Worm (Caenorhabditis elegans) whole organism, late embryonic: ENCODE measurements around the gene F41H8.1.

Experiments used
- C08G9.2 ChIP-seq: sonication (generic microtip); optimal IDR thresholded peaks from 2 replicates; lab custom pipeline; 2016; ENCODE audit warnings: mild to moderate bottlenecking, missing genetic modification characterization, moderate library complexity, missing compliant biosample characterization
- F13H6.1 ChIP-seq: sonication (generic microtip); optimal IDR thresholded peaks from 2 replicates; lab custom pipeline; 2016; ENCODE audit warnings: missing genetic modification characterization, missing compliant biosample characterization
- K09A11.1 ChIP-seq: sonication (generic microtip); optimal IDR thresholded peaks from 2 replicates; lab custom pipeline; 2017; ENCODE audit warnings: antibody characterized with exemption, mild to moderate bottlenecking, missing genetic modification characterization, missing compliant biosample characterization; ENCODE audit not compliant: insufficient read depth
- T23F11.4 ChIP-seq: fragments of 200-800 bp; sonication (Bioruptor generic); optimal IDR thresholded peaks from 2 replicates; lab custom pipeline; 2018; ENCODE audit warnings: mild to moderate bottlenecking, missing genetic modification characterization, missing compliant biosample characterization
- Y22D7AL.16 ChIP-seq: sonication (generic microtip); optimal IDR thresholded peaks from 2 replicates; lab custom pipeline; 2016; ENCODE audit warnings: missing genetic modification characterization, missing compliant biosample characterization
- ahr-1 ChIP-seq: sonication (generic microtip); optimal IDR thresholded peaks from 2 replicates; lab custom pipeline; 2016; ENCODE audit warnings: missing genetic modification characterization, missing compliant biosample characterization
- ceh-14 ChIP-seq: sonication (generic microtip); optimal IDR thresholded peaks from 2 replicates; lab custom pipeline; 2016; ENCODE audit warnings: missing genotype, missing genetic modification characterization, missing compliant biosample characterization
- ceh-24 ChIP-seq: sonication (generic microtip); optimal IDR thresholded peaks from 2 replicates; lab custom pipeline; 2016; ENCODE audit warnings: mild to moderate bottlenecking, missing genetic modification characterization, missing compliant biosample characterization
- ceh-30 ChIP-seq: fragments of 150-350 bp; optimal IDR thresholded peaks from 2 replicates; lab custom pipeline; 2014; ENCODE audit warnings: missing biosample characterization, missing genetic modification characterization
- ceh-31 ChIP-seq: sonication (generic microtip); optimal IDR thresholded peaks from 2 replicates; lab custom pipeline; 2016; ENCODE audit warnings: missing genetic modification characterization, missing compliant biosample characterization
- ceh-34 ChIP-seq: sonication (generic microtip); optimal IDR thresholded peaks from 2 replicates; lab custom pipeline; 2016; ENCODE audit warnings: mild to moderate bottlenecking, missing genetic modification characterization, missing compliant biosample characterization
- ceh-45 ChIP-seq: fragments of 200-800 bp; sonication (Bioruptor generic); IDR thresholded peaks from 2 replicates; pipeline ENCODE4 v1.3.6; 2022; ENCODE audit warnings: missing genetic modification reagents, missing genetic modification characterization, missing compliant biosample characterization
- ceh-9 ChIP-seq: sonication (generic microtip); optimal IDR thresholded peaks from 2 replicates; lab custom pipeline; 2016; ENCODE audit warnings: mild to moderate bottlenecking, missing genetic modification characterization, inconsistent platforms, missing compliant biosample characterization
- dmd-4 ChIP-seq: sonication (generic microtip); optimal IDR thresholded peaks from 2 replicates; lab custom pipeline; 2016; ENCODE audit warnings: borderline replicate concordance, missing genetic modification characterization, missing compliant biosample characterization
- dve-1 ChIP-seq: sonication (generic microtip); optimal IDR thresholded peaks from 2 replicates; lab custom pipeline; 2017; ENCODE audit warnings: antibody characterized with exemption, mild to moderate bottlenecking, missing genetic modification characterization, missing compliant biosample characterization
- elt-4 ChIP-seq: sonication (generic microtip); optimal IDR thresholded peaks from 2 replicates; lab custom pipeline; 2016; ENCODE audit warnings: missing genetic modification characterization, missing compliant biosample characterization
- ets-4 ChIP-seq: sonication (generic microtip); optimal IDR thresholded peaks from 2 replicates; lab custom pipeline; 2016; ENCODE audit warnings: missing genetic modification characterization, missing compliant biosample characterization
- eyg-1 ChIP-seq: sonication (generic microtip); optimal IDR thresholded peaks from 2 replicates; lab custom pipeline; 2016; ENCODE audit warnings: missing genotype, missing genetic modification characterization, missing compliant biosample characterization
- hlh-30 ChIP-seq: sonication (generic microtip); optimal IDR thresholded peaks from 2 replicates; lab custom pipeline; 2017; ENCODE audit warnings: antibody characterized with exemption, missing genetic modification characterization, missing compliant biosample characterization; ENCODE audit not compliant: insufficient read depth
- hlh-6 ChIP-seq: sonication (generic microtip); optimal IDR thresholded peaks from 2 replicates; lab custom pipeline; 2016; ENCODE audit warnings: missing genotype, missing genetic modification characterization, missing compliant biosample characterization
- hlh-8 ChIP-seq: sonication (generic microtip); optimal IDR thresholded peaks from 2 replicates; lab custom pipeline; 2016; ENCODE audit warnings: missing genotype, missing genetic modification characterization, missing compliant biosample characterization
- nhr-232 ChIP-seq: sonication (generic microtip); optimal IDR thresholded peaks from 2 replicates; lab custom pipeline; 2016; ENCODE audit warnings: missing genetic modification characterization, missing compliant biosample characterization
- pat-9 ChIP-seq: fragments of 200-800 bp; sonication (Bioruptor generic); optimal IDR thresholded peaks from 2 replicates; lab custom pipeline; 2018; ENCODE audit warnings: mild to moderate bottlenecking, missing genetic modification characterization, moderate library complexity, missing compliant biosample characterization
- pax-1 ChIP-seq: fragments of 150-350 bp; optimal IDR thresholded peaks from 2 replicates; lab custom pipeline; 2014; ENCODE audit warnings: missing biosample characterization, missing genetic modification characterization
- pha-2 ChIP-seq: sonication (generic microtip); optimal IDR thresholded peaks from 2 replicates; lab custom pipeline; 2017; ENCODE audit warnings: mild to moderate bottlenecking, missing genetic modification characterization, missing compliant biosample characterization
- ref-2 ChIP-seq: sonication (generic microtip); optimal IDR thresholded peaks from 2 replicates; lab custom pipeline; 2016; ENCODE audit warnings: missing genetic modification characterization, missing compliant biosample characterization
- sox-4 ChIP-seq: sonication (generic microtip); optimal IDR thresholded peaks from 2 replicates; lab custom pipeline; 2017; ENCODE audit warnings: mild to moderate bottlenecking, missing genetic modification characterization, inconsistent platforms, missing compliant biosample characterization
- syd-9 ChIP-seq: sonication (generic microtip); optimal IDR thresholded peaks from 2 replicates; lab custom pipeline; 2016; ENCODE audit warnings: mild to moderate bottlenecking, missing genetic modification characterization, moderate library complexity, missing compliant biosample characterization
- tbx-7 ChIP-seq: sonication (generic microtip); optimal IDR thresholded peaks from 2 replicates; lab custom pipeline; 2016; ENCODE audit warnings: missing genotype, missing genetic modification characterization, missing compliant biosample characterization
- unc-42 ChIP-seq: sonication (generic microtip); optimal IDR thresholded peaks from 2 replicates; lab custom pipeline; 2016; ENCODE audit warnings: missing genotype, missing genetic modification characterization, missing compliant biosample characterization
- ztf-16 ChIP-seq: sonication (generic microtip); optimal IDR thresholded peaks from 2 replicates; lab custom pipeline; 2017; ENCODE audit warnings: missing genetic modification characterization, missing compliant biosample characterization

The F41H8.1 gene

ce11 chrV:804485-804884 lies 29.0 kb upstream of the F41H8.1 start, which contains the start of gene nhr-270:
Gene nhr-270, minus strand, starts transcription at chrV:804741.
- TF ChIP-seq pha-2 (tag; lab: Kevin White, UChicago), result no peak
- no peak for TF ChIP-seq K09A11.1
- no peak for TF ChIP-seq elt-4 (tag; lab: Kevin White, UChicago)
- TF ChIP-seq ref-2, result no peak
- TF ChIP-seq ceh-30 (tag; lab: Kevin White, UChicago), result no peak
- TF ChIP-seq eyg-1 (tag; lab: Kevin White, UChicago), result no peak
- TF ChIP-seq pax-1 (tag; lab: Kevin White, UChicago), result no peak
- no peak for TF ChIP-seq ceh-45 (GFP tag; lab: Robert Waterston, UW)
- TF ChIP-seq hlh-30 (tag; lab: Kevin White, UChicago), result no peak
- TF ChIP-seq hlh-8 (tag; lab: Kevin White, UChicago), result no peak
- TF ChIP-seq ceh-14, result no peak
- no peak for TF ChIP-seq ceh-9 (tag; lab: Kevin White, UChicago)
- TF ChIP-seq hlh-6 (tag; lab: Kevin White, UChicago), result no peak
- TF ChIP-seq ztf-16 (tag; lab: Kevin White, UChicago), result no peak
- TF ChIP-seq T23F11.4, result no peak

ce11 chrV:808260-808659 lies 25.2 kb upstream of the F41H8.1 start:
- TF ChIP-seq pat-9 (no peak), F13H6.1 (tag; lab: Kevin White, UChicago) (no peak)

- TF ChIP-seq ahr-1 (no peak), Y22D7AL.16 (tag; lab: Kevin White, UChicago) (no peak), C08G9.2 (tag; lab: Kevin White, UChicago) (no peak), ceh-9 (tag; lab: Kevin White, UChicago) (no peak), dve-1 (tag; lab: Kevin White, UChicago) (no peak), unc-42 (tag; lab: Kevin White, UChicago) (peak; percentile 74), hlh-30 (tag; lab: Kevin White, UChicago) (no peak), ets-4 (tag; lab: Kevin White, UChicago) (no peak)
Observed at ce11 chrV:810281-810862, 23.1 kb upstream of the F41H8.1 start, which contains the start of gene R13D11.4. Gene R13D11.4, plus strand, starts transcription at chrV:810812.

ce11 chrV:813101-813500 lies 20.4 kb upstream of the F41H8.1 start, which contains the start of gene R13D11.10:
Gene R13D11.10, minus strand, starts transcription at chrV:813201.
- TF ChIP-seq ceh-31 (tag; lab: Kevin White, UChicago), result no peak
- no peak for TF ChIP-seq ref-2
- TF ChIP-seq, all 69 proteins: peak for 0

- TF ChIP-seq tbx-7 (no peak), ceh-34 (tag; lab: Kevin White, UChicago) (no peak), dmd-4 (tag; lab: Kevin White, UChicago) (no peak), syd-9 (no peak), ztf-16 (tag; lab: Kevin White, UChicago) (no peak), unc-42 (tag; lab: Kevin White, UChicago) (no peak), nhr-232 (tag; lab: Kevin White, UChicago) (no peak)
Observed at ce11 chrV:814716-815115, 18.8 kb upstream of the F41H8.1 start, which contains the start of gene R13D11.3. Gene R13D11.3, plus strand, starts transcription at chrV:815016.

- no peak for TF ChIP-seq hlh-6 (tag; lab: Kevin White, UChicago)
- no peak for TF ChIP-seq ets-4 (tag; lab: Kevin White, UChicago)
- TF ChIP-seq ceh-9 (tag; lab: Kevin White, UChicago), result no peak
- TF ChIP-seq sox-4, result no peak
- no peak for TF ChIP-seq ceh-24 (tag; lab: Kevin White, UChicago)
Observed at ce11 chrV:817182-817581, 16.3 kb upstream of the F41H8.1 start, which contains the start of gene R13D11.1. Gene R13D11.1, plus strand, starts transcription at chrV:817482.
